Worm (Caenorhabditis elegans): Measurements from ENCODE around the gene sup-1.

Gene sup-1

DNA sequence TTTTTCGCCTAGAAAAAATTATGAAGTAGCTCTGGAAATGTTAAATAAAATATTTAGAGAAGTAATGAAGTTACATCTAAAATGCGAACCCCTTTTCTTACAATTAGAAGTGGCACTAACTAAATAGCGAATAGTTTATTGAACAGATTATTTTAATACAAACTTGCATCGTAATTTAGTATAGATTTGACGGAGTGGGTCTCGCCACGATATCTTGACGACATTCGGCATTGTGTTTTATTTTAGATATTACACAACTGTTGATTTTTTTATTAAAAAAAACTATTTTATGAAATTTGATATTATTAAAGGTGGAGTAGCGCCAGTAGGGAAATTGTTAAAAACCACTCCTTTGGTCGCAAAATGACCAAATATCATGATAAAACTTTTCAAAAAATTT, 47.5 kb downstream of the sup-1 start:
- no peak for TF ChIP-seq ceh-6 (GFP tag; optimal IDR thresholded peaks at IDR 0.05)
- TF ChIP-seq fkh-10 (GFP tag; optimal IDR thresholded peaks at IDR 0.05) = no peak
- TF ChIP-seq ceh-30 (tag; optimal IDR thresholded peaks at IDR 0.05) = no peak
- TF ChIP-seq odd-2 (tag; optimal IDR thresholded peaks at IDR 0.05) = no peak
- no peak for TF ChIP-seq sdc-2 (tag; optimal IDR thresholded peaks at IDR 0.05)
- TF ChIP-seq F13H6.1 (tag; optimal IDR thresholded peaks at IDR 0.05) = no peak
- no peak for TF ChIP-seq tbx-2 (tag; optimal IDR thresholded peaks at IDR 0.05)
- TF ChIP-seq ceh-34 (tag; optimal IDR thresholded peaks at IDR 0.05) = no peak
- no peak for TF ChIP-seq dve-1 (tag; optimal IDR thresholded peaks at IDR 0.05)
- no peak for TF ChIP-seq ztf-16 (tag; optimal IDR thresholded peaks at IDR 0.05)
- no peak for TF ChIP-seq gmeb-2 (tag; optimal IDR thresholded peaks at IDR 0.05)
- TF ChIP-seq C38D4.7 (GFP tag; optimal IDR thresholded peaks at IDR 0.05) = no peak
- no peak for TF ChIP-seq unc-3 (GFP tag; conservative IDR thresholded peaks at IDR 0.05)
- no peak for TF ChIP-seq unc-3 (tag; optimal IDR thresholded peaks at IDR 0.05)
- no peak for TF ChIP-seq K09A11.1 (tag; optimal IDR thresholded peaks at IDR 0.05; ENCODE audit: insufficient read depth)
- TF ChIP-seq pax-1 (tag; optimal IDR thresholded peaks at IDR 0.05) = no peak
- TF ChIP-seq ceh-24 (tag; optimal IDR thresholded peaks at IDR 0.05) = no peak

ce11 chrIII:11689303-11689702, 48.1 kb downstream of the sup-1 start:
- no peak for TF ChIP-seq T23F11.4 (GFP tag; optimal IDR thresholded peaks at IDR 0.05)
- peak; percentile 27 for TF ChIP-seq nfya-1 (tag; optimal IDR thresholded peaks at IDR 0.05)
- TF ChIP-seq elt-2 (tag; optimal IDR thresholded peaks at IDR 0.05) = peak; percentile 90
- TF ChIP-seq pax-1 (tag; optimal IDR thresholded peaks at IDR 0.05) = no peak
- no peak for TF ChIP-seq pha-4 (tag; optimal IDR thresholded peaks at IDR 0.05)
- TF ChIP-seq ceh-48 (tag; optimal IDR thresholded peaks at IDR 0.05) = no peak
- peak; percentile 8 for TF ChIP-seq dve-1 (tag; optimal IDR thresholded peaks at IDR 0.05)
- peak; percentile 29 for TF ChIP-seq pqm-1 (tag; optimal IDR thresholded peaks at IDR 0.05)

ce11 chrIII:11684770-11685169, 52.7 kb downstream of the sup-1 start:
- TF ChIP-seq elt-2 (tag; optimal IDR thresholded peaks at IDR 0.05) (peak; percentile 84), ref-2 (tag; optimal IDR thresholded peaks at IDR 0.05) (no peak), pha-4 (tag; optimal IDR thresholded peaks at IDR 0.05) (no peak), T23F11.4 (GFP tag; optimal IDR thresholded peaks at IDR 0.05) (no peak), fkh-6 (tag; optimal IDR thresholded peaks at IDR 0.05) (no peak), K09A11.1 (tag; optimal IDR thresholded peaks at IDR 0.05; ENCODE audit: insufficient read depth) (no peak), unc-42 (tag; optimal IDR thresholded peaks at IDR 0.05) (no peak)

- no peak for TF ChIP-seq fax-1 (tag; optimal IDR thresholded peaks at IDR 0.05)
- no peak for TF ChIP-seq hlh-30 (tag; optimal IDR thresholded peaks at IDR 0.05; ENCODE audit: insufficient read depth)
- no peak for TF ChIP-seq gmeb-2 (tag; optimal IDR thresholded peaks at IDR 0.05)
- no peak for TF ChIP-seq rnt-1 (tag; optimal IDR thresholded peaks at IDR 0.05)
- no peak for TF ChIP-seq ceh-19 (GFP tag; optimal IDR thresholded peaks at IDR 0.05)
- TF ChIP-seq sdc-2 (tag; optimal IDR thresholded peaks at IDR 0.05) = no peak
These were observed 53.6 kb downstream of the sup-1 start for ce11 chrIII:11683790-11684189.
